Worm (Caenorhabditis elegans) whole organism, young adult: ENCODE results near the gene T09F5.10.

Source experiments
- B0019.2 ChIP-seq: fragments of 200-800 bp; sonication (Bioruptor generic); conservative IDR thresholded peaks from 2 replicates; pipeline ENCODE4 v1.3.6; 2022; ENCODE audit warnings: missing genetic modification reagents, missing genetic modification characterization, missing compliant biosample characterization
- B0035.1 ChIP-seq: sonication (generic microtip); optimal IDR thresholded peaks from 2 replicates; lab custom pipeline; 2016; ENCODE audit warnings: missing genetic modification characterization, mild to moderate bottlenecking, missing compliant biosample characterization, missing genotype, missing genetic modification reagents
- F55B11.4 ChIP-seq: sonication (generic microtip); optimal IDR thresholded peaks from 2 replicates; lab custom pipeline; 2016; ENCODE audit warnings: missing compliant biosample characterization, missing genetic modification characterization, borderline replicate concordance; ENCODE audit not compliant: insufficient read depth
- K11D2.4 ChIP-seq: fragments of 200-800 bp; sonication (Bioruptor generic); IDR thresholded peaks from 2 replicates; pipeline ENCODE4 v1.3.6; 2022; ENCODE audit warnings: missing genetic modification reagents, missing genetic modification characterization, missing compliant biosample characterization
- K12H6.12 ChIP-seq: fragments of 200-800 bp; sonication (Bioruptor generic); optimal IDR thresholded peaks from 2 replicates; lab custom pipeline; 2018; ENCODE audit warnings: mild to moderate bottlenecking, missing genetic modification characterization, missing compliant biosample characterization
- T26A5.8 ChIP-seq: sonication (generic microtip); optimal IDR thresholded peaks from 2 replicates; lab custom pipeline; 2016; ENCODE audit warnings: missing genetic modification characterization, missing compliant biosample characterization
- Y56A3A.18 ChIP-seq: fragments of 200-800 bp; sonication (Bioruptor generic); IDR thresholded peaks from 2 replicates; pipeline ENCODE4 v1.3.6; 2022; ENCODE audit warnings: missing genetic modification reagents, missing genetic modification characterization, missing compliant biosample characterization
- Y67H2A.10 ChIP-seq: fragments of 200-800 bp; sonication (Bioruptor generic); conservative IDR thresholded peaks from 2 replicates; pipeline ENCODE4 v1.3.6; 2022; ENCODE audit warnings: missing genetic modification reagents, missing genetic modification characterization, missing compliant biosample characterization
- Y95B8A.8 ChIP-seq: fragments of 200-800 bp; sonication (Bioruptor generic); IDR thresholded peaks from 2 replicates; pipeline ENCODE4 v1.3.6; 2022; ENCODE audit warnings: missing genetic modification reagents, missing genetic modification characterization, missing compliant biosample characterization
- akir-1 ChIP-seq: fragments of 200-800 bp; sonication (Bioruptor generic); optimal IDR thresholded peaks from 2 replicates; lab custom pipeline; 2018; ENCODE audit warnings: mild to moderate bottlenecking, missing genetic modification characterization, moderate library complexity, missing compliant biosample characterization
- aptf-2 ChIP-seq: fragments of 200-800 bp; sonication (Bioruptor generic); conservative IDR thresholded peaks from 2 replicates; pipeline ENCODE4 v1.3.6; 2022; ENCODE audit warnings: missing genetic modification reagents, missing genetic modification characterization, missing compliant biosample characterization
- aptf-3 ChIP-seq: fragments of 200-800 bp; sonication (Bioruptor generic); IDR thresholded peaks from 2 replicates; pipeline ENCODE4 v1.3.6; 2022; ENCODE audit warnings: missing genetic modification characterization, missing compliant biosample characterization
- attf-5 ChIP-seq: fragments of 200-800 bp; sonication (Bioruptor generic); optimal IDR thresholded peaks from 2 replicates; lab custom pipeline; 2018; ENCODE audit warnings: mild to moderate bottlenecking, missing genetic modification characterization, missing compliant biosample characterization
- attf-6 ChIP-seq: fragments of 200-800 bp; sonication (Bioruptor generic); IDR thresholded peaks from 2 replicates; pipeline ENCODE4 v1.3.6; 2022; ENCODE audit warnings: missing genetic modification reagents, missing genetic modification characterization, missing compliant biosample characterization
- bed-1 ChIP-seq: fragments of 200-800 bp; sonication (Bioruptor generic); IDR thresholded peaks from 2 replicates; pipeline ENCODE4 v1.3.6; 2022; ENCODE audit warnings: missing genetic modification reagents, missing genetic modification characterization, missing compliant biosample characterization
- ccch-3 ChIP-seq: fragments of 200-800 bp; sonication (Bioruptor generic); optimal IDR thresholded peaks from 2 replicates; lab custom pipeline; 2018; ENCODE audit warnings: mild to moderate bottlenecking, missing genetic modification characterization, missing compliant biosample characterization
- cebp-1 ChIP-seq, 2 experiments: fragments of 200-800 bp in 1 of 2; sonication (Bioruptor generic) in 1 of 2; sonication (generic microtip) in 1 of 2; IDR thresholded peaks in 1 of 2; optimal IDR thresholded peaks in 1 of 2; 2 replicates each; pipeline versions ENCODE4 v1.3.6 to Lab custom; 2017 to 2022; ENCODE audit warnings: missing compliant biosample characterization in 2 of 2, missing genetic modification characterization in 2 of 2, mild to moderate bottlenecking in 1 of 2, missing genetic modification reagents in 1 of 2, moderate library complexity in 1 of 2
- ceh-79 ChIP-seq: sonication (generic microtip); optimal IDR thresholded peaks from 2 replicates; lab custom pipeline; 2017; ENCODE audit warnings: mild to moderate bottlenecking, missing genetic modification characterization, missing compliant biosample characterization
- die-1 ChIP-seq: sonication (generic microtip); optimal IDR thresholded peaks from 2 replicates; lab custom pipeline; 2016; ENCODE audit warnings: missing genotype, mild to moderate bottlenecking, missing genetic modification characterization, missing compliant biosample characterization
- ekl-4 ChIP-seq: fragments of 200-800 bp; sonication (Bioruptor generic); IDR thresholded peaks from 2 replicates; pipeline ENCODE4 v1.3.6; 2022; ENCODE audit warnings: missing genetic modification reagents, missing genetic modification characterization, missing compliant biosample characterization
- ets-4 ChIP-seq: fragments of 200-800 bp; sonication (Bioruptor generic); optimal IDR thresholded peaks from 2 replicates; lab custom pipeline; 2018; ENCODE audit warnings: mild to moderate bottlenecking, missing genetic modification characterization, missing compliant biosample characterization
- hlh-26 ChIP-seq: fragments of 200-800 bp; sonication (Bioruptor generic); conservative IDR thresholded peaks from 2 replicates; pipeline ENCODE4 v1.3.6; 2022; ENCODE audit warnings: missing genetic modification reagents, missing genetic modification characterization, missing compliant biosample characterization
- hmg-1.2 ChIP-seq: fragments of 200-800 bp; sonication (Bioruptor generic); IDR thresholded peaks from 2 replicates; pipeline ENCODE4 v1.3.6; 2022; ENCODE audit warnings: missing genetic modification reagents, missing genetic modification characterization, missing compliant biosample characterization
- hrde-1 ChIP-seq: sonication (generic microtip); optimal IDR thresholded peaks from 2 replicates; lab custom pipeline; 2016; ENCODE audit warnings: missing genetic modification characterization, mild to moderate bottlenecking, missing compliant biosample characterization, moderate library complexity, missing genotype, missing genetic modification reagents, borderline replicate concordance
- hsf-1 ChIP-seq: fragments of 200-800 bp; sonication (Bioruptor generic); IDR thresholded peaks from 2 replicates; pipeline ENCODE4 v1.3.6; 2022; ENCODE audit warnings: missing genetic modification reagents, missing genetic modification characterization, missing compliant biosample characterization
- let-607 ChIP-seq, 2 experiments: fragments of 200-800 bp in 1 of 2; sonication (Bioruptor generic) in 1 of 2; sonication (generic microtip) in 1 of 2; optimal IDR thresholded peaks; 2 replicates each; lab custom pipeline; 2016 to 2018; ENCODE audit warnings: mild to moderate bottlenecking in 2 of 2, missing compliant biosample characterization in 2 of 2, missing genetic modification characterization in 2 of 2, moderate library complexity in 2 of 2, missing genotype in 1 of 2
- lin-26 ChIP-seq: fragments of 200-800 bp; sonication (Bioruptor generic); IDR thresholded peaks from 2 replicates; pipeline ENCODE4 v1.3.6; 2022; ENCODE audit warnings: missing genetic modification reagents, missing genetic modification characterization, missing compliant biosample characterization
- lin-35 ChIP-seq, 3 experiments: fragments of 150-350 bp in 2 of 3; sonication (generic microtip) in 1 of 3; optimal IDR thresholded peaks; 2 replicates each; lab custom pipeline; 2014 to 2018; ENCODE audit warnings: missing biosample characterization in 3 of 3, missing genetic modification characterization in 3 of 3, missing genetic modification reagents in 3 of 3
- lin-54 ChIP-seq: fragments of 200-800 bp; sonication (Bioruptor generic); optimal IDR thresholded peaks from 2 replicates; lab custom pipeline; 2018; ENCODE audit warnings: mild to moderate bottlenecking, missing genetic modification characterization, missing compliant biosample characterization
- mcd-1 ChIP-seq: fragments of 200-800 bp; sonication (Bioruptor generic); IDR thresholded peaks from 2 replicates; pipeline ENCODE4 v1.3.6; 2022; ENCODE audit warnings: missing genetic modification reagents, missing genetic modification characterization, missing compliant biosample characterization
- mel-28 ChIP-seq: sonication (generic microtip); optimal IDR thresholded peaks from 2 replicates; lab custom pipeline; 2016; ENCODE audit warnings: borderline replicate concordance, mild to moderate bottlenecking, missing genetic modification characterization, missing compliant biosample characterization
- nfya-1 ChIP-seq: sonication (generic microtip); optimal IDR thresholded peaks from 2 replicates; lab custom pipeline; 2017; ENCODE audit warnings: antibody characterized with exemption, missing compliant biosample characterization, missing genetic modification characterization, borderline replicate concordance; ENCODE audit not compliant: insufficient read depth
- nfya-2 ChIP-seq: fragments of 200-800 bp; sonication (Bioruptor generic); IDR thresholded peaks from 2 replicates; pipeline ENCODE4 v1.3.6; 2022; ENCODE audit warnings: missing genetic modification reagents, missing genetic modification characterization, missing compliant biosample characterization
- nfyb-1 ChIP-seq: fragments of 200-800 bp; sonication (Bioruptor generic); IDR thresholded peaks from 2 replicates; pipeline ENCODE4 v1.3.6; 2022; ENCODE audit warnings: missing genetic modification reagents, missing genetic modification characterization, missing compliant biosample characterization
- nhr-90 ChIP-seq: sonication (generic microtip); optimal IDR thresholded peaks from 2 replicates; lab custom pipeline; 2016; ENCODE audit warnings: missing genotype, mild to moderate bottlenecking, missing genetic modification characterization, missing compliant biosample characterization
- rcor-1 ChIP-seq: fragments of 200-800 bp; sonication (Bioruptor generic); IDR thresholded peaks from 2 replicates; pipeline ENCODE4 v1.3.6; 2022; ENCODE audit warnings: missing genetic modification reagents, missing genetic modification characterization, missing compliant biosample characterization
- sdz-38 ChIP-seq: sonication (generic microtip); optimal IDR thresholded peaks from 2 replicates; lab custom pipeline; 2016; ENCODE audit warnings: missing genotype, missing genetic modification characterization, missing compliant biosample characterization
- somi-1 ChIP-seq: fragments of 200-800 bp; sonication (Bioruptor generic); optimal IDR thresholded peaks from 2 replicates; lab custom pipeline; 2018; ENCODE audit warnings: mild to moderate bottlenecking, missing genetic modification characterization, missing compliant biosample characterization
- tbx-9 ChIP-seq: sonication (generic microtip); optimal IDR thresholded peaks from 2 replicates; lab custom pipeline; 2016; ENCODE audit warnings: borderline replicate concordance, missing genetic modification characterization, inconsistent platforms, missing compliant biosample characterization
- unc-130 ChIP-seq: sonication (generic microtip); optimal IDR thresholded peaks from 2 replicates; lab custom pipeline; 2016; ENCODE audit warnings: missing genetic modification reagents, missing genetic modification characterization, missing compliant biosample characterization
- unc-62 ChIP-seq: fragments of 150-350 bp; optimal IDR thresholded peaks from 2 replicates; lab custom pipeline; 2014; ENCODE audit warnings: missing biosample characterization, missing genetic modification reagents, missing genetic modification characterization
- zfh-2 ChIP-seq: fragments of 200-800 bp; sonication (Bioruptor generic); conservative IDR thresholded peaks from 2 replicates; pipeline ENCODE4 v1.3.6; 2022; ENCODE audit warnings: missing genetic modification reagents, missing genetic modification characterization, missing compliant biosample characterization
- zim-3 ChIP-seq: sonication (generic microtip); optimal IDR thresholded peaks from 2 replicates; lab custom pipeline; 2017; ENCODE audit warnings: mild to moderate bottlenecking, missing genetic modification characterization, moderate library complexity, missing compliant biosample characterization

The T09F5.10 gene

DNA sequence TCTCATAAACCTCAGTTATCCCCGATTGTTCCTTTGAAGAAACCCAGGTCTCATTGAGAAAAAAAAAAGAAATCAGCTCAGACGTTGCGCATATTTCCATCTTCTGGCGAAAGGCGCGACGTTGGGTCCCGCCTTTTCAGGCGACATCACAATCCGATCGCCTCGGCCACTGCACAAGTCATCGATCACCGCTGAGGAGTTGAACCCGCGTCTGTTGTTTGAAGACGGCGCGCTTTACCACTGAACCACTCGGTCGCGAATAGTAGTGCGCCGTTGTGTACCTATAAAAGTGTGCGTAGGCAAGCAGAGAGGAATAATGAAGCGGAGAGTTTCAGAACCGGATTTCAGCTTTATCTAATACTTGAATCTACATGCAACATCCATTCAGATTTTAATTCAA lies 11.0 kb downstream of the T09F5.10 start, which contains the start of gene Y75B12B.11 (continued):
- TF ChIP-seq T26A5.8 (tag; lab: Kevin White, UChicago) (peak; percentile 98), rcor-1 (GFP tag; lab: Robert Waterston, UW) (peak; percentile 95), sdz-38 (tag; lab: Kevin White, UChicago) (no peak), B0019.2 (GFP tag; lab: Robert Waterston, UW) (peak; percentile 62), Y95B8A.8 (GFP tag; lab: Robert Waterston, UW) (peak; percentile 87; the same call in 1 of the 2 replicates), Y67H2A.10 (no peak), lin-35 (GFP tag; optimal IDR thresholded peaks at IDR 0.05; lab: Kevin White, UChicago) (peak in 2 of 3 experiments; percentile 72 to 87)
- TF ChIP-seq, all 124 proteins: peak for 116

DNA sequence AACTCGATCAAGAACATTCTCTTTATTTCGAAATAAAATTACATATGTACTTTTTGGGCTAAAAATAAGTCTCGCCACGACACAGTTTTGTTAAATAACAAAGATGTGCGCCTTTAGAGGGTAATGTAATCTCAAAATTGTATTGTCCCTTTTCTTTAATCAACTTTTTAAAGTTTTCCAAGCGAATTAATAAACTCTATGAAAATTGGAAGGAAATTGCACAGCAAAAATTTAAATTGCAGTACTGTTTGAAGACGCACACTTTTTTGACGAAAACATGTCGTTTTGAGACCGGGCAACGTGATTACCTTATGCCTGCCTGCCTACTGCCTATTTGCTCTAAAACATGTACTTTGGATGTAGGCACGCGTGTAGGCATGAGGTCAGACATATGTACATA lies 12.1 kb downstream of the T09F5.10 start:
- TF ChIP-seq hlh-26 (GFP tag; lab: Robert Waterston, UW) (no peak), attf-5 (no peak), unc-62 (no peak), aptf-2 (GFP tag; lab: Robert Waterston, UW) (no peak), B0019.2 (GFP tag; lab: Robert Waterston, UW) (no peak), aptf-3 (no peak), mcd-1 (GFP tag; lab: Robert Waterston, UW) (no peak), K12H6.12 (tag; lab: Kevin White, UChicago) (no peak), T26A5.8 (tag; lab: Kevin White, UChicago) (no peak), nfya-1 (tag; lab: Kevin White, UChicago) (no peak), lin-54 (GFP tag; lab: Kevin White, UChicago) (no peak), zim-3 (tag; lab: Kevin White, UChicago) (no peak), mel-28 (tag; lab: Kevin White, UChicago) (no peak), Y56A3A.18 (GFP tag; lab: Robert Waterston, UW) (no peak), hrde-1 (tag; lab: Kevin White, UChicago) (no peak), zfh-2 (no peak)

DNA sequence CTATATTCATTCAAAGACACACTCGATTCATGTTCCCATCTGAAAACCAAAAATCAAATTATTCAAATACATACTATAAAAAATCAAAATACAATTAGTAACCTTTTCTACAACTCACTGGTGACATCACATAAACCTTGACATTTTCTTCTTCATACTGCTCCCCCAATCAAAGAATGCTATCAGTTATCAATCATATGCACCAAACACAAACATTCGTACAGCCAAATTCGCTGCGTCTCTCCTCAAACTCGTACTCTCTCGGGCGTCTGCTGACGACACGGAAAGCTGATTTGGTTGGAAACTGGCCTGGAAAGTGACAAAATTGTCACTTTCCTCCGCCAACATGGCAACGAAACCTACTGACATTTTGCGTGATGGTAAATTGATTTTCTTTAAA lies 12.5 kb downstream of the T09F5.10 start, which contains the start of gene plc-2:
Gene plc-2, plus strand, starts transcription at position 196 of the 400 bp plus-strand sequence.
- TF ChIP-seq somi-1, result no peak
- TF ChIP-seq nfya-2 (GFP tag; lab: Robert Waterston, UW), result no peak
- no peak for TF ChIP-seq mel-28 (tag; lab: Kevin White, UChicago)
- TF ChIP-seq F55B11.4 (tag; lab: Kevin White, UChicago), result no peak
- 0 out of 2 replicates have a peak, but pooled peaks have one; percentile 44 for TF ChIP-seq nfyb-1 (GFP tag; lab: Robert Waterston, UW)
- no peak for TF ChIP-seq attf-6 (GFP tag; lab: Robert Waterston, UW)
- no peak for TF ChIP-seq cebp-1 (GFP tag; IDR thresholded peaks at IDR 0.05; lab: Robert Waterston, UW)
- peak; percentile 14 for TF ChIP-seq cebp-1 (tag; optimal IDR thresholded peaks at IDR 0.05; lab: Kevin White, UChicago)
- no peak for TF ChIP-seq B0019.2 (GFP tag; lab: Robert Waterston, UW)
- TF ChIP-seq ceh-79 (tag; lab: Kevin White, UChicago), result no peak
- TF ChIP-seq die-1, result no peak
- TF ChIP-seq hmg-1.2 (GFP tag; lab: Robert Waterston, UW), result peak; percentile 11; the same call in 1 of the 2 replicates
- TF ChIP-seq let-607 (tag; optimal IDR thresholded peaks at IDR 0.05; lab: Kevin White, UChicago), result peak; percentile 12 to 14
- TF ChIP-seq tbx-9, result no peak
- no peak for TF ChIP-seq ccch-3
- TF ChIP-seq K12H6.12 (tag; lab: Kevin White, UChicago), result no peak
- TF ChIP-seq lin-26 (GFP tag; lab: Robert Waterston, UW), result no peak
- TF ChIP-seq ets-4 (GFP tag; lab: Kevin White, UChicago), result peak; percentile 25
- no peak for TF ChIP-seq akir-1 (GFP tag; lab: Kevin White, UChicago)
- TF ChIP-seq hsf-1 (GFP tag; lab: Robert Waterston, UW), result no peak
- TF ChIP-seq B0035.1 (tag; lab: Kevin White, UChicago), result no peak
- no peak for TF ChIP-seq bed-1 (GFP tag; lab: Robert Waterston, UW)
- TF ChIP-seq ekl-4 (GFP tag; lab: Robert Waterston, UW), result no peak
- peak; percentile 21 for TF ChIP-seq nhr-90 (tag; lab: Kevin White, UChicago)
- no peak for TF ChIP-seq aptf-3
- no peak for TF ChIP-seq zim-3 (tag; lab: Kevin White, UChicago)
- TF ChIP-seq unc-130 (GFP tag; lab: Kevin White, UChicago), result no peak
- no peak for TF ChIP-seq K11D2.4 (GFP tag; lab: Robert Waterston, UW)
- TF ChIP-seq attf-5, result peak; percentile 5
